Fruit fly (Drosophila melanogaster) whole organism, pupa: Measurements from ENCODE around the gene Spn28B.

Experiments
- CG12605 ChIP-seq: fragments of 200-800 bp; sonication (Bioruptor generic); IDR thresholded peaks from 2 replicates; pipeline ENCODE4 v1.3.6; 2022; ENCODE audit warnings: missing biosample characterization, missing genetic modification characterization
- CG14655 ChIP-seq: fragments of 200-800 bp; sonication (Bioruptor generic); optimal IDR thresholded peaks from 3 replicates; lab custom pipeline; 2017; ENCODE audit warnings: mild to moderate bottlenecking, missing biosample characterization, missing genetic modification reagents, missing genetic modification characterization
- CG4496 ChIP-seq: fragments of 200-800 bp; sonication (Bioruptor generic); IDR thresholded peaks from 3 replicates; pipeline ENCODE4 v1.3.6; 2022; ENCODE audit warnings: missing biosample characterization, missing genetic modification characterization
- CG8159 ChIP-seq: fragments of 200-800 bp; sonication (Bioruptor generic); optimal IDR thresholded peaks from 3 replicates; lab custom pipeline; 2018; ENCODE audit warnings: missing biosample characterization, mild to moderate bottlenecking, missing genetic modification characterization, moderate library complexity
- EcR ChIP-seq: fragments of 200-800 bp; sonication (Bioruptor generic); optimal IDR thresholded peaks from 3 replicates; lab custom pipeline; 2019; ENCODE audit warnings: missing biosample characterization, missing genetic modification characterization, mild to moderate bottlenecking, moderate library complexity, missing genetic modification reagents
- Ets98B ChIP-seq: fragments of 200-800 bp; sonication (Bioruptor generic); IDR thresholded peaks from 2 replicates; pipeline ENCODE4 v1.3.6; 2022; ENCODE audit warnings: missing biosample characterization, missing genetic modification characterization
- Pif1B ChIP-seq: fragments of 200-800 bp; sonication (Bioruptor generic); optimal IDR thresholded peaks from 3 replicates; lab custom pipeline; 2016; ENCODE audit warnings: missing biosample characterization, missing genetic modification characterization
- Snoo ChIP-seq: fragments of 200-800 bp; sonication (Bioruptor generic); optimal IDR thresholded peaks from 3 replicates; lab custom pipeline; 2017; ENCODE audit warnings: missing biosample characterization, mild to moderate bottlenecking, missing genetic modification characterization, inconsistent platforms
- gl ChIP-seq: fragments of 200-800 bp; sonication (Bioruptor generic); optimal IDR thresholded peaks from 2 replicates; lab custom pipeline; 2018; ENCODE audit warnings: missing biosample characterization, mild to moderate bottlenecking, missing genetic modification characterization
- rn ChIP-seq: fragments of 200-800 bp; sonication (Bioruptor generic); IDR thresholded peaks from 2 replicates; pipeline ENCODE4 v1.3.6; 2022; ENCODE audit warnings: missing biosample characterization, missing genetic modification characterization

dm6 chr2L:7545608-7546275, 36.0 kb upstream of the Spn28B start:
- TF ChIP-seq Ets98B (GFP tag; lab: Robert Waterston, UW) (no peak), Pif1B (GFP tag; lab: Kevin White, UChicago) (no peak), rn (GFP tag; lab: Robert Waterston, UW) (no peak), CG12605 (peak; percentile 27; the same call in 1 of the 2 replicates), gl (tag; lab: Kevin White, UChicago) (no peak), EcR (no peak), CG8159 (tag; lab: Kevin White, UChicago) (no peak), Snoo (tag; lab: Kevin White, UChicago) (no peak), CG4496 (no peak), CG14655 (no peak)
